Worm (Caenorhabditis elegans): Measurements from ENCODE around the gene unc-69.

DNA sequence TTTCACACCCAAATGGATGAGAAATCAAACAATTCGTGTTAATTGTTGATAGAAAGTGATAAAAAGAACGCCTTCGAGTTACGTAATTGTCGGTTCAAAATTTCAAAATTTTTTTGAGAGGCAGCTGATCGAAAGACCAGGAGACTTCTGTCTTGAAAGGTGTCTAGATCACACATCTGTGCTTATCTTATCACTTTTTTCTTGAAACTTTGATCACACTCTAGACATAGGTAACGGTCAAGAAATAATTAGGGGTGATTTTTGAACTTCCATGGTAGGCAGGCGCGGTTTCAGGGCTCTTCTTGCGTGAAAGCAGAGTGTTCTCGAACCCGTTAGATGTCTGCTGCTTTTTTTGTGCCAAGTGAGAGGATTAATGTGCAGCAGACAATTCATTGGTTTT lies 25.4 kb upstream of the unc-69 start:
- no peak for TF ChIP-seq mdl-1 (tag; optimal IDR thresholded peaks at IDR 0.05)
- TF ChIP-seq aha-1 (tag; optimal IDR thresholded peaks at IDR 0.05), result no peak
- TF ChIP-seq mab-9 (GFP tag; IDR thresholded peaks at IDR 0.05), result no peak
- no peak for TF ChIP-seq nhr-76 (tag; optimal IDR thresholded peaks at IDR 0.05)
- no peak for TF ChIP-seq ztf-4 (tag; optimal IDR thresholded peaks at IDR 0.05)
- TF ChIP-seq nhr-237 (tag; optimal IDR thresholded peaks at IDR 0.05), result no peak
- no peak for TF ChIP-seq lin-35 (GFP tag; optimal IDR thresholded peaks at IDR 0.05)
- TF ChIP-seq rnt-1 (tag; optimal IDR thresholded peaks at IDR 0.05), result no peak
- TF ChIP-seq vab-15 (tag; optimal IDR thresholded peaks at IDR 0.05), result no peak
- TF ChIP-seq ces-1 (GFP tag; optimal IDR thresholded peaks at IDR 0.05), result no peak
- no peak for TF ChIP-seq skn-1 (tag; optimal IDR thresholded peaks at IDR 0.05)
- no peak for TF ChIP-seq ama-1 (optimal IDR thresholded peaks at IDR 0.05)
